Worm (Caenorhabditis elegans) whole organism, L3 larva: ENCODE measurements around the gene srh-211.

ENCODE experiments used
- ama-1 ChIP-seq: fragments of 150-350 bp; optimal IDR thresholded peaks from 2 replicates; lab custom pipeline; 2018
- ceh-16 ChIP-seq: sonication (generic microtip); optimal IDR thresholded peaks from 2 replicates; lab custom pipeline; 2017; ENCODE audit warnings: missing biosample characterization, missing genetic modification characterization
- ceh-28 ChIP-seq: fragments of 150-350 bp; optimal IDR thresholded peaks from 2 replicates; lab custom pipeline; 2014; ENCODE audit warnings: missing biosample characterization, missing genetic modification reagents, missing genetic modification characterization
- ceh-82 ChIP-seq: fragments of 150-350 bp; optimal IDR thresholded peaks from 2 replicates; lab custom pipeline; 2014; ENCODE audit warnings: missing biosample characterization, missing genetic modification characterization
- ceh-9 ChIP-seq: sonication (generic microtip); optimal IDR thresholded peaks from 2 replicates; lab custom pipeline; 2018; ENCODE audit warnings: missing biosample characterization, missing genetic modification characterization
- daf-12 ChIP-seq: fragments of 150-350 bp; optimal IDR thresholded peaks from 2 replicates; lab custom pipeline; 2014; ENCODE audit warnings: missing biosample characterization, missing genetic modification reagents, missing genetic modification characterization
- egl-27 ChIP-seq: sonication (generic microtip); optimal IDR thresholded peaks from 4 replicates; lab custom pipeline; 2017; ENCODE audit warnings: missing biosample characterization, missing genetic modification reagents, missing genetic modification characterization
- egl-5 ChIP-seq: fragments of 150-350 bp; optimal IDR thresholded peaks from 2 replicates; lab custom pipeline; 2017; ENCODE audit warnings: missing biosample characterization, missing genetic modification reagents, missing genetic modification characterization, inconsistent platforms
- elt-2 ChIP-seq: sonication (generic microtip); optimal IDR thresholded peaks from 2 replicates; lab custom pipeline; 2016; ENCODE audit warnings: missing genetic modification reagents, mild to moderate bottlenecking, missing genetic modification characterization, missing compliant biosample characterization
- elt-3 ChIP-seq, 3 experiments: fragments of 150-350 bp in 1 of 3; sonication (generic microtip) in 2 of 3; optimal IDR thresholded peaks; 2 replicates in 2 of 3; 4 replicates in 1 of 3; lab custom pipeline; 2014 to 2017; ENCODE audit warnings: missing biosample characterization in 3 of 3, missing genetic modification characterization in 3 of 3
- fos-1 ChIP-seq: fragments of 150-350 bp; optimal IDR thresholded peaks from 2 replicates; lab custom pipeline; 2014; ENCODE audit warnings: missing biosample characterization, missing genetic modification characterization
- hmg-11 ChIP-seq: sonication (generic microtip); optimal IDR thresholded peaks from 2 replicates; lab custom pipeline; 2016; ENCODE audit warnings: missing genetic modification characterization, missing compliant biosample characterization
- jun-1 ChIP-seq: fragments of 150-350 bp; optimal IDR thresholded peaks from 2 replicates; lab custom pipeline; 2014; ENCODE audit warnings: missing biosample characterization, missing genetic modification reagents, missing genetic modification characterization
- lin-15B ChIP-seq: fragments of 150-350 bp; optimal IDR thresholded peaks from 2 replicates; lab custom pipeline; 2014; ENCODE audit warnings: missing biosample characterization, missing genetic modification characterization
- lin-39 ChIP-seq: fragments of 150-350 bp; optimal IDR thresholded peaks from 2 replicates; lab custom pipeline; 2018; ENCODE audit warnings: missing biosample characterization, missing genetic modification reagents, missing genetic modification characterization
- mdl-1 ChIP-seq: fragments of 150-350 bp; optimal IDR thresholded peaks from 2 replicates; lab custom pipeline; 2014; ENCODE audit warnings: missing biosample characterization, missing genetic modification characterization
- mml-1 ChIP-seq: fragments of 150-350 bp; sonication (generic microtip); optimal IDR thresholded peaks from 3 replicates; lab custom pipeline; 2014; ENCODE audit warnings: missing biosample characterization, missing genetic modification characterization
- nfya-1 ChIP-seq: sonication (generic microtip); optimal IDR thresholded peaks from 2 replicates; lab custom pipeline; 2017; ENCODE audit warnings: missing genetic modification characterization, mild to moderate bottlenecking, missing compliant biosample characterization, antibody characterized with exemption, moderate library complexity; ENCODE audit not compliant: insufficient read depth
- nhr-11 ChIP-seq: fragments of 150-350 bp; optimal IDR thresholded peaks from 2 replicates; lab custom pipeline; 2014; ENCODE audit warnings: missing biosample characterization, missing genetic modification characterization
- nhr-12 ChIP-seq: fragments of 150-350 bp; optimal IDR thresholded peaks from 2 replicates; lab custom pipeline; 2014; ENCODE audit warnings: missing biosample characterization, missing genetic modification characterization
- nhr-23 ChIP-seq: fragments of 150-350 bp; optimal IDR thresholded peaks from 2 replicates; lab custom pipeline; 2014; ENCODE audit warnings: missing biosample characterization, missing genetic modification reagents, missing genetic modification characterization
- nhr-25 ChIP-seq: sonication (generic microtip); optimal IDR thresholded peaks from 2 replicates; lab custom pipeline; 2017; ENCODE audit warnings: missing biosample characterization, missing genetic modification characterization
- nhr-28 ChIP-seq: fragments of 150-350 bp; optimal IDR thresholded peaks from 2 replicates; lab custom pipeline; 2014; ENCODE audit warnings: missing biosample characterization, missing genetic modification characterization
- nhr-43 ChIP-seq: sonication (generic microtip); optimal IDR thresholded peaks from 2 replicates; lab custom pipeline; 2016; ENCODE audit warnings: mild to moderate bottlenecking, missing genetic modification characterization, missing compliant biosample characterization; ENCODE audit not compliant: poor library complexity, severe bottlenecking
- nhr-67 ChIP-seq: fragments of 150-350 bp; optimal IDR thresholded peaks from 2 replicates; lab custom pipeline; 2014; ENCODE audit warnings: missing biosample characterization, missing genetic modification characterization
- nhr-76 ChIP-seq: fragments of 150-350 bp; sonication (generic microtip); optimal IDR thresholded peaks from 5 replicates; lab custom pipeline; 2014; ENCODE audit warnings: missing biosample characterization, missing genetic modification characterization
- nhr-77 ChIP-seq: fragments of 150-350 bp; optimal IDR thresholded peaks from 2 replicates; lab custom pipeline; 2014; ENCODE audit warnings: missing biosample characterization, missing genetic modification characterization
- pha-4 ChIP-seq: fragments of 150-350 bp; optimal IDR thresholded peaks from 2 replicates; lab custom pipeline; 2014; ENCODE audit warnings: missing biosample characterization, missing genetic modification reagents, missing genetic modification characterization
- pqm-1 ChIP-seq: fragments of 150-350 bp; optimal IDR thresholded peaks from 2 replicates; lab custom pipeline; 2017; ENCODE audit warnings: missing biosample characterization, missing genetic modification characterization, inconsistent platforms
- sea-2 ChIP-seq: fragments of 150-350 bp; sonication (generic microtip); optimal IDR thresholded peaks from 4 replicates; lab custom pipeline; 2014; ENCODE audit warnings: missing biosample characterization, missing genetic modification reagents, missing genetic modification characterization
- skn-1 ChIP-seq: fragments of 150-350 bp; optimal IDR thresholded peaks from 2 replicates; lab custom pipeline; 2014; ENCODE audit warnings: missing biosample characterization, missing genetic modification characterization
- snpc-4 ChIP-seq: fragments of 150-350 bp; optimal IDR thresholded peaks from 2 replicates; lab custom pipeline; 2014; ENCODE audit warnings: missing biosample characterization, missing genetic modification characterization
- tbx-2 ChIP-seq: sonication (generic microtip); optimal IDR thresholded peaks from 2 replicates; lab custom pipeline; 2016; ENCODE audit warnings: mild to moderate bottlenecking, missing genetic modification characterization, missing compliant biosample characterization
- unc-39 ChIP-seq: sonication (generic microtip); optimal IDR thresholded peaks from 4 replicates; lab custom pipeline; 2017; ENCODE audit warnings: missing biosample characterization, missing genetic modification characterization
- unc-62 ChIP-seq: fragments of 150-350 bp; sonication (generic microtip); optimal IDR thresholded peaks from 4 replicates; lab custom pipeline; 2014; ENCODE audit warnings: missing biosample characterization, missing genetic modification reagents, missing genetic modification characterization
- zag-1 ChIP-seq: fragments of 150-350 bp; optimal IDR thresholded peaks from 2 replicates; lab custom pipeline; 2014; ENCODE audit warnings: missing biosample characterization, missing genetic modification characterization
- ztf-11 ChIP-seq: fragments of 150-350 bp; optimal IDR thresholded peaks from 2 replicates; lab custom pipeline; 2014; ENCODE audit warnings: missing biosample characterization, missing genetic modification characterization

Gene srh-211

ce11 chrV:4104298-4104697 lies 23.1 kb upstream of the srh-211 start, which contains the start of gene srj-39:
srj-39 (plus strand) TSS chrV:4104598.
- TF ChIP-seq zag-1 (tag; lab: Kevin White, UChicago) (no peak), pqm-1 (tag; lab: Kevin White, UChicago) (no peak), ztf-11 (no peak), sea-2 (no peak), mdl-1 (tag; lab: Kevin White, UChicago) (no peak), nhr-11 (no peak), nhr-43 (no peak), unc-62 (GFP tag; lab: Kevin White, UChicago) (no peak), nhr-76 (tag; lab: Kevin White, UChicago) (no peak), ceh-9 (tag; lab: Kevin White, UChicago) (no peak), egl-5 (no peak), tbx-2 (no peak)

- TF ChIP-seq nhr-77 (tag; lab: Kevin White, UChicago) = no peak
- TF ChIP-seq skn-1 (tag; lab: Kevin White, UChicago) = no peak
- TF ChIP-seq snpc-4 (tag; lab: Kevin White, UChicago) = no peak
- TF ChIP-seq lin-39 (tag; lab: Kevin White, UChicago) = no peak
- no peak for TF ChIP-seq ceh-16
- no peak for TF ChIP-seq tbx-2
- TF ChIP-seq zag-1 (tag; lab: Kevin White, UChicago) = no peak
- TF ChIP-seq daf-12 (tag; lab: Kevin White, UChicago) = no peak
- no peak for TF ChIP-seq nhr-25 (tag; lab: Kevin White, UChicago)
- no peak for TF ChIP-seq nhr-23 (tag; lab: Kevin White, UChicago)
- TF ChIP-seq nfya-1 (tag; lab: Kevin White, UChicago) = no peak
- TF ChIP-seq elt-2 (tag; lab: Kevin White, UChicago) = no peak
- TF ChIP-seq egl-27 (tag; lab: Kevin White, UChicago) = no peak
- no peak for TF ChIP-seq fos-1
- TF ChIP-seq jun-1 (tag; lab: Kevin White, UChicago) = no peak
- TF ChIP-seq elt-3 (tag; optimal IDR thresholded peaks at IDR 0.05; lab: Kevin White, UChicago) = no peak
- TF ChIP-seq ceh-82 = no peak
Observed at ce11 chrV:4101567-4101966, 20.4 kb upstream of the srh-211 start, which contains the start of gene srj-40. srj-40 (plus strand) TSS chrV:4101867.

- TF ChIP-seq pqm-1 (tag; lab: Kevin White, UChicago) (no peak), ama-1 (lab: Kevin White, UChicago) (no peak), nhr-28 (no peak), unc-62 (GFP tag; lab: Kevin White, UChicago) (no peak), nhr-11 (no peak), nhr-76 (tag; lab: Kevin White, UChicago) (no peak), nhr-67 (tag; lab: Kevin White, UChicago) (no peak), skn-1 (tag; lab: Kevin White, UChicago) (no peak), nhr-25 (tag; lab: Kevin White, UChicago) (no peak), zag-1 (tag; lab: Kevin White, UChicago) (no peak), pha-4 (tag; lab: Kevin White, UChicago) (no peak)
Observed at ce11 chrV:4094740-4095139, 13.6 kb upstream of the srh-211 start, which contains the start of gene nhr-181. nhr-181 (plus strand) TSS chrV:4095040.

- TF ChIP-seq mml-1 (tag; lab: Kevin White, UChicago) (no peak), egl-5 (no peak), ceh-28 (no peak), nhr-11 (no peak), ztf-11 (no peak), nhr-12 (tag; lab: Kevin White, UChicago) (no peak), unc-39 (tag; lab: Kevin White, UChicago) (no peak), fos-1 (no peak), lin-15B (tag; lab: Kevin White, UChicago) (no peak), lin-39 (tag; lab: Kevin White, UChicago) (no peak), hmg-11 (tag; lab: Kevin White, UChicago) (no peak), ceh-16 (no peak), nhr-67 (tag; lab: Kevin White, UChicago) (no peak), nfya-1 (tag; lab: Kevin White, UChicago) (no peak), unc-62 (GFP tag; lab: Kevin White, UChicago) (no peak)
Observed at ce11 chrV:4082952-4083351, 1.8 kb upstream of the srh-211 start, which contains the start of gene F38H12.5. F38H12.5 (minus strand) TSS chrV:4083052.
